Fruit fly (Drosophila melanogaster): Measurements from ENCODE around the gene disco-r.

Gene disco-r

DNA sequence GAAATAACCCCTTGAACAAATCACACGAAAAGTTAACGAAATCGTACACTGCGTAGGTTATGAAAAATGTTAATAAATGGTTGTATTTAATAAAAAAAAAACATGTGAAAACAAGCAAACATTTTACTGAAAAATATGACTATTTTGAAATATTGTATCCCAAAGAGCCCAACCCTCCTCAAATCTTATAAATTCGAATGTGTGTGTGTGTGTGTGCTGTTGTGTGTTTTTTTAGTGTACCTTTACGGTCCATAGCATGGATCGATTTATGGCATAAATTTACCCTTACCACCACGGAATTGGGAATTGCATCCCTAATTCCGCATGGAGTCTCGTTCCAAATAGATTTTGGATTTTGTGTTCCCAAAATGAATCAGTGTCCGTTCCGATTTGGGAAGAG lies 45.3 kb downstream of the disco-r start (continued):
- TF ChIP-seq CG17359 (tag; optimal IDR thresholded peaks at IDR 0.05): peak; percentile 17
- TF ChIP-seq Meics (GFP tag; optimal IDR thresholded peaks at IDR 0.05): peak; percentile 1
- no peak for TF ChIP-seq CG15696 (tag; optimal IDR thresholded peaks at IDR 0.05)
- peak; percentile 58; the same call in 1 of the 2 replicates for TF ChIP-seq CG31441 (GFP tag; IDR thresholded peaks at IDR 0.05)
- no peak for TF ChIP-seq CG31388 (GFP tag; optimal IDR thresholded peaks at IDR 0.05)
- peak; percentile 10 for TF ChIP-seq Bteb2 (GFP tag; optimal IDR thresholded peaks at IDR 0.05)
- TF ChIP-seq CG11695 (GFP tag; IDR thresholded peaks at IDR 0.05): peak; percentile 46; the same call in 1 of the 3 replicates
- no peak for TF ChIP-seq her (GFP tag; optimal IDR thresholded peaks at IDR 0.05)
- no peak for TF ChIP-seq CG15011 (GFP tag; optimal IDR thresholded peaks at IDR 0.05)
- TF ChIP-seq vvl (GFP tag; IDR thresholded peaks at IDR 0.05): peak; percentile 77
- peak; percentile 22 for TF ChIP-seq zf30C (GFP tag; optimal IDR thresholded peaks at IDR 0.05)
- no peak for TF ChIP-seq inv (GFP tag; IDR thresholded peaks at IDR 0.05; ENCODE audit: partially characterized antibody)
- TF ChIP-seq CoRest (tag; optimal IDR thresholded peaks at IDR 0.05): no peak

- TF ChIP-seq CG3065 (GFP tag; optimal IDR thresholded peaks at IDR 0.05) (no peak), ind (GFP tag; optimal IDR thresholded peaks at IDR 0.05) (peak; percentile 14), wek (GFP tag; optimal IDR thresholded peaks at IDR 0.05) (no peak), dpn (GFP tag; optimal IDR thresholded peaks at IDR 0.05) (peak in 1 of 2 experiments; percentile 32), CG11695 (GFP tag; IDR thresholded peaks at IDR 0.05) (0 out of 3 replicates have a peak, but pooled peaks have one; percentile 17), fru (optimal IDR thresholded peaks at IDR 0.05) (no peak), CG13287 (GFP tag; IDR thresholded peaks at IDR 0.05; ENCODE audit: partially characterized antibody) (no peak), CG12744 (GFP tag; optimal IDR thresholded peaks at IDR 0.05) (no peak), PHDP (tag; optimal IDR thresholded peaks at IDR 0.05) (peak; percentile 22), repo (GFP tag; optimal IDR thresholded peaks at IDR 0.05) (no peak), vfl (GFP tag; optimal IDR thresholded peaks at IDR 0.05) (no peak), CG15601 (tag; optimal IDR thresholded peaks at IDR 0.05) (no peak), GATAe (GFP tag; conservative IDR thresholded peaks at IDR 0.05) (peak; percentile 24; the same call in 1 of the 2 replicates), CG1792 (GFP tag; optimal IDR thresholded peaks at IDR 0.05) (no peak), CG8089 (GFP tag; optimal IDR thresholded peaks at IDR 0.05) (no peak), CG15011 (GFP tag; optimal IDR thresholded peaks at IDR 0.05) (no peak), Ptx1 (GFP tag; IDR thresholded peaks at IDR 0.05) (no peak), CG10654 (GFP tag; optimal IDR thresholded peaks at IDR 0.05) (no peak), Side (GFP tag; optimal IDR thresholded peaks at IDR 0.05) (peak; percentile 1), CG10321 (GFP tag; IDR thresholded peaks at IDR 0.05) (no peak), CG12769 (tag; optimal IDR thresholded peaks at IDR 0.05) (peak; percentile 14), Ets97D (GFP tag; optimal IDR thresholded peaks at IDR 0.05) (no peak), bcd (GFP tag; optimal IDR thresholded peaks at IDR 0.05) (peak; percentile 28), CG14441 (GFP tag; IDR thresholded peaks at IDR 0.05) (no peak), CG9876 (GFP tag; optimal IDR thresholded peaks at IDR 0.05) (no peak), CG31441 (GFP tag; IDR thresholded peaks at IDR 0.05) (no peak), CG32532 (GFP tag; IDR thresholded peaks at IDR 0.05) (peak; percentile 42; the same call in 1 of the 2 replicates), gem (tag; optimal IDR thresholded peaks at IDR 0.05) (peak; percentile 47), YL-1 (GFP tag; optimal IDR thresholded peaks at IDR 0.05) (no peak), CG31224 (GFP tag; IDR thresholded peaks at IDR 0.05) (no peak), CG11560 (tag; IDR thresholded peaks at IDR 0.05) (no peak), Sin3A (optimal IDR thresholded peaks at IDR 0.05) (no peak), Nf-YA (GFP tag; IDR thresholded peaks at IDR 0.05) (no peak), Hmr (GFP tag; optimal IDR thresholded peaks at IDR 0.05) (peak; percentile 50), Max (GFP tag; optimal IDR thresholded peaks at IDR 0.05) (no peak), Chrac-16 (GFP tag; optimal IDR thresholded peaks at IDR 0.05) (peak; percentile 14), CG12236 (GFP tag; optimal IDR thresholded peaks at IDR 0.05) (no peak), CG4360 (GFP tag; IDR thresholded peaks at IDR 0.05) (no peak), luna (GFP tag; optimal IDR thresholded peaks at IDR 0.05) (no peak)
These were observed 46.2 kb downstream of the disco-r start for dm6 chrX:16102338-16103218.

Measured in whole organism, embryonic.